Fruit fly (Drosophila melanogaster): ENCODE results near the gene CG7950.

CG7950 gene

DNA sequence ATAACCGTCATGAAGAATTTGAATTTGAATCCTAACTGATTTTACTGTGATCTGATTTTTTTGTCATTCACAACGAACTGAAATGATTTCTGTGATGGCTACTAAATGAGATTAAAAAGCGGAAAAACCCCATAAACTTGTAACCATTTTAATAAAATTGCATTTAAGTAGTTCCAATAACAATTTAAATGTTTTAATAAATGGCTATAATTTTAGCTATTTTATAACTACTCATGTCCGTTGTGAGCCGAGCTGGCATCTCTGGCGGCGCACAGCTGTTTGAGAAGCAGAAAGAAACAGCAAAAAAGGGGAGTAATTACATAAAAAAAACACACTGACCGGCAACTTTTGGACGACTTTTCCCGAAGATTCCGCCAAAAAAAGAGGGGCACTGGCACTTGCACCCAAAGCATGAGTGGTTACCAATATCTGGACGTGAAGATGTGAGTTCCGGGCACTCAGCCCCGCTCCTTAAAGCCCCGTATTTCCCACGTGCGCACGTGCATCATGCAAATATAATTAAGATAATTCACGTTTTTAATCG lies at the start of gene CG7950, which contains the start of gene Rpp14a (continued):
- TF ChIP-seq Hmr (GFP tag; optimal IDR thresholded peaks at IDR 0.05) (peak; percentile 79), chm (GFP tag; IDR thresholded peaks at IDR 0.05) (peak; percentile 75), chn (GFP tag; optimal IDR thresholded peaks at IDR 0.05) (peak; percentile 85), nom (GFP tag; optimal IDR thresholded peaks at IDR 0.05) (peak; percentile 75), CG32532 (GFP tag; IDR thresholded peaks at IDR 0.05) (peak; percentile 86), ci (GFP tag; IDR thresholded peaks at IDR 0.05) (peak; percentile 91), Fer1 (GFP tag; optimal IDR thresholded peaks at IDR 0.05) (peak; percentile 64), Taf1 (GFP tag; IDR thresholded peaks at IDR 0.05) (peak; percentile 73), Opbp (GFP tag; IDR thresholded peaks at IDR 0.05; ENCODE audit: partially characterized antibody) (no peak), so (GFP tag; IDR thresholded peaks at IDR 0.05) (peak; percentile 77; the same call in 2 of the 3 replicates), CG7839 (tag; optimal IDR thresholded peaks at IDR 0.05) (peak; percentile 69), CG14860 (GFP tag; IDR thresholded peaks at IDR 0.05; ENCODE audit: partially characterized antibody) (no peak), Blimp-1 (GFP tag; optimal IDR thresholded peaks at IDR 0.05) (peak; percentile 65), Elba2 (GFP tag; optimal IDR thresholded peaks at IDR 0.05) (peak; percentile 8), toy (GFP tag; IDR thresholded peaks at IDR 0.05) (no peak), sisA (GFP tag; IDR thresholded peaks at IDR 0.05) (peak; percentile 72), Hr3 (GFP tag; optimal IDR thresholded peaks at IDR 0.05) (peak; percentile 84), CG6765 (GFP tag; optimal IDR thresholded peaks at IDR 0.05) (no peak), E2f2 (GFP tag; IDR thresholded peaks at IDR 0.05) (peak; percentile 62), CG4404 (GFP tag; IDR thresholded peaks at IDR 0.05) (peak; percentile 72), CG4617 (GFP tag; optimal IDR thresholded peaks at IDR 0.05; ENCODE audit: borderline replicate concordance) (peak; percentile 36), chinmo (GFP tag; IDR thresholded peaks at IDR 0.05; ENCODE audit: partially characterized antibody) (no peak), kni (GFP tag; optimal IDR thresholded peaks at IDR 0.05) (peak; percentile 62), CG11696 (GFP tag; IDR thresholded peaks at IDR 0.05) (peak; percentile 40; the same call in 1 of the 2 replicates), fd102C (GFP tag; optimal IDR thresholded peaks at IDR 0.05) (peak; percentile 7), Meics (GFP tag; optimal IDR thresholded peaks at IDR 0.05) (peak; percentile 43), ind (GFP tag; optimal IDR thresholded peaks at IDR 0.05) (peak; percentile 70), CG12391 (tag; optimal IDR thresholded peaks at IDR 0.05) (peak; percentile 90), Lim3 (GFP tag; IDR thresholded peaks at IDR 0.05) (no peak), CG6791 (GFP tag; IDR thresholded peaks at IDR 0.05; ENCODE audit: partially characterized antibody) (no peak), lola (GFP tag; optimal IDR thresholded peaks at IDR 0.05) (peak in 1 of 3 experiments; percentile 67), Hr51 (GFP tag; optimal IDR thresholded peaks at IDR 0.05) (peak; percentile 81 to 84), CG8944 (GFP tag; optimal IDR thresholded peaks at IDR 0.05) (peak; percentile 62), B-H1 (GFP tag; IDR thresholded peaks at IDR 0.05) (peak; percentile 64), eve (GFP tag; optimal IDR thresholded peaks at IDR 0.05) (no peak), tio (GFP tag; optimal IDR thresholded peaks at IDR 0.05) (peak; percentile 65), Dref (GFP tag; IDR thresholded peaks at IDR 0.05) (no peak), Dip2 (GFP tag; IDR thresholded peaks at IDR 0.05) (no peak), CG33557 (GFP tag; optimal IDR thresholded peaks at IDR 0.05) (peak; percentile 53), dm (GFP tag; optimal IDR thresholded peaks at IDR 0.05) (peak; percentile 69), crc (GFP tag; optimal IDR thresholded peaks at IDR 0.05) (peak; percentile 38), Camta (GFP tag; optimal IDR thresholded peaks at IDR 0.05) (peak; percentile 66), esg (GFP tag; conservative IDR thresholded peaks at IDR 0.05) (peak; percentile 79), sim (GFP tag; IDR thresholded peaks at IDR 0.05) (no peak), CG6254 (GFP tag; optimal IDR thresholded peaks at IDR 0.05) (no peak), amos (GFP tag; IDR thresholded peaks at IDR 0.05; ENCODE audit: partially characterized antibody) (no peak), Myb (GFP tag; optimal IDR thresholded peaks at IDR 0.05) (peak; percentile 96), Xrp1 (GFP tag; IDR thresholded peaks at IDR 0.05) (peak; percentile 86), CG9727 (GFP tag; optimal IDR thresholded peaks at IDR 0.05) (peak; percentile 71), CG8089 (GFP tag; optimal IDR thresholded peaks at IDR 0.05) (peak; percentile 24)
